Worm (Caenorhabditis elegans) whole organism, L3 larva: ENCODE measurements around the gene spop-1.

ENCODE experiments used
- R02D3.7 ChIP-seq: fragments of 150-350 bp; optimal IDR thresholded peaks from 2 replicates; lab custom pipeline; 2014; ENCODE audit warnings: missing biosample characterization, missing genetic modification characterization
- ZK546.5 ChIP-seq: sonication (generic microtip); optimal IDR thresholded peaks from 2 replicates; lab custom pipeline; 2017; ENCODE audit warnings: missing biosample characterization, missing genetic modification characterization
- aly-2 ChIP-seq: fragments of 150-350 bp; optimal IDR thresholded peaks from 2 replicates; lab custom pipeline; 2014; ENCODE audit warnings: missing biosample characterization, missing genetic modification characterization
- ama-1 ChIP-seq: fragments of 150-350 bp; optimal IDR thresholded peaks from 2 replicates; lab custom pipeline; 2018
- ceh-16 ChIP-seq: sonication (generic microtip); optimal IDR thresholded peaks from 2 replicates; lab custom pipeline; 2017; ENCODE audit warnings: missing biosample characterization, missing genetic modification characterization
- ceh-28 ChIP-seq: fragments of 150-350 bp; optimal IDR thresholded peaks from 2 replicates; lab custom pipeline; 2014; ENCODE audit warnings: missing biosample characterization, missing genetic modification reagents, missing genetic modification characterization
- ceh-82 ChIP-seq: fragments of 150-350 bp; optimal IDR thresholded peaks from 2 replicates; lab custom pipeline; 2014; ENCODE audit warnings: missing biosample characterization, missing genetic modification characterization
- daf-12 ChIP-seq: fragments of 150-350 bp; optimal IDR thresholded peaks from 2 replicates; lab custom pipeline; 2014; ENCODE audit warnings: missing biosample characterization, missing genetic modification reagents, missing genetic modification characterization
- egl-27 ChIP-seq: sonication (generic microtip); optimal IDR thresholded peaks from 4 replicates; lab custom pipeline; 2017; ENCODE audit warnings: missing biosample characterization, missing genetic modification reagents, missing genetic modification characterization
- egl-5 ChIP-seq: fragments of 150-350 bp; optimal IDR thresholded peaks from 2 replicates; lab custom pipeline; 2017; ENCODE audit warnings: missing biosample characterization, missing genetic modification reagents, missing genetic modification characterization, inconsistent platforms
- elt-1 ChIP-seq: fragments of 150-350 bp; optimal IDR thresholded peaks from 2 replicates; lab custom pipeline; 2014; ENCODE audit warnings: missing biosample characterization, missing genetic modification characterization
- elt-3 ChIP-seq, 3 experiments: fragments of 150-350 bp in 1 of 3; sonication (generic microtip) in 2 of 3; optimal IDR thresholded peaks; 2 replicates in 2 of 3; 4 replicates in 1 of 3; lab custom pipeline; 2014 to 2017; ENCODE audit warnings: missing biosample characterization in 3 of 3, missing genetic modification characterization in 3 of 3
- eor-1 ChIP-seq, 2 experiments: fragments of 150-350 bp; optimal IDR thresholded peaks; 2 replicates each; lab custom pipeline; 2014 to 2018; ENCODE audit warnings: missing biosample characterization in 2 of 2, missing genetic modification characterization in 2 of 2
- fkh-10 ChIP-seq: sonication (generic microtip); optimal IDR thresholded peaks from 2 replicates; lab custom pipeline; 2017; ENCODE audit warnings: missing biosample characterization, missing genetic modification reagents, missing genetic modification characterization
- fkh-2 ChIP-seq: fragments of 150-350 bp; optimal IDR thresholded peaks from 2 replicates; lab custom pipeline; 2014; ENCODE audit warnings: missing biosample characterization, missing genetic modification reagents, missing genetic modification characterization
- fos-1 ChIP-seq: fragments of 150-350 bp; optimal IDR thresholded peaks from 2 replicates; lab custom pipeline; 2014; ENCODE audit warnings: missing biosample characterization, missing genetic modification characterization
- hmg-11 ChIP-seq: sonication (generic microtip); optimal IDR thresholded peaks from 2 replicates; lab custom pipeline; 2016; ENCODE audit warnings: missing genetic modification characterization, missing compliant biosample characterization
- jun-1 ChIP-seq: fragments of 150-350 bp; optimal IDR thresholded peaks from 2 replicates; lab custom pipeline; 2014; ENCODE audit warnings: missing biosample characterization, missing genetic modification reagents, missing genetic modification characterization
- lin-15B ChIP-seq: fragments of 150-350 bp; optimal IDR thresholded peaks from 2 replicates; lab custom pipeline; 2014; ENCODE audit warnings: missing biosample characterization, missing genetic modification characterization
- lin-39 ChIP-seq: fragments of 150-350 bp; optimal IDR thresholded peaks from 2 replicates; lab custom pipeline; 2018; ENCODE audit warnings: missing biosample characterization, missing genetic modification reagents, missing genetic modification characterization
- lsy-12 ChIP-seq: sonication (generic microtip); optimal IDR thresholded peaks from 2 replicates; lab custom pipeline; 2016; ENCODE audit warnings: mild to moderate bottlenecking, missing genetic modification characterization, missing compliant biosample characterization
- mdl-1 ChIP-seq: fragments of 150-350 bp; optimal IDR thresholded peaks from 2 replicates; lab custom pipeline; 2014; ENCODE audit warnings: missing biosample characterization, missing genetic modification characterization
- mml-1 ChIP-seq: fragments of 150-350 bp; sonication (generic microtip); optimal IDR thresholded peaks from 3 replicates; lab custom pipeline; 2014; ENCODE audit warnings: missing biosample characterization, missing genetic modification characterization
- nfya-1 ChIP-seq: sonication (generic microtip); optimal IDR thresholded peaks from 2 replicates; lab custom pipeline; 2017; ENCODE audit warnings: missing genetic modification characterization, mild to moderate bottlenecking, missing compliant biosample characterization, antibody characterized with exemption, moderate library complexity; ENCODE audit not compliant: insufficient read depth
- nhr-12 ChIP-seq: fragments of 150-350 bp; optimal IDR thresholded peaks from 2 replicates; lab custom pipeline; 2014; ENCODE audit warnings: missing biosample characterization, missing genetic modification characterization
- nhr-23 ChIP-seq: fragments of 150-350 bp; optimal IDR thresholded peaks from 2 replicates; lab custom pipeline; 2014; ENCODE audit warnings: missing biosample characterization, missing genetic modification reagents, missing genetic modification characterization
- nhr-237 ChIP-seq: fragments of 150-350 bp; optimal IDR thresholded peaks from 2 replicates; lab custom pipeline; 2014; ENCODE audit warnings: missing biosample characterization, missing genetic modification characterization
- nhr-43 ChIP-seq: sonication (generic microtip); optimal IDR thresholded peaks from 2 replicates; lab custom pipeline; 2016; ENCODE audit warnings: mild to moderate bottlenecking, missing genetic modification characterization, missing compliant biosample characterization; ENCODE audit not compliant: poor library complexity, severe bottlenecking
- nhr-67 ChIP-seq: fragments of 150-350 bp; optimal IDR thresholded peaks from 2 replicates; lab custom pipeline; 2014; ENCODE audit warnings: missing biosample characterization, missing genetic modification characterization
- nhr-76 ChIP-seq: fragments of 150-350 bp; sonication (generic microtip); optimal IDR thresholded peaks from 5 replicates; lab custom pipeline; 2014; ENCODE audit warnings: missing biosample characterization, missing genetic modification characterization
- nhr-77 ChIP-seq: fragments of 150-350 bp; optimal IDR thresholded peaks from 2 replicates; lab custom pipeline; 2014; ENCODE audit warnings: missing biosample characterization, missing genetic modification characterization
- pha-4 ChIP-seq: fragments of 150-350 bp; optimal IDR thresholded peaks from 2 replicates; lab custom pipeline; 2014; ENCODE audit warnings: missing biosample characterization, missing genetic modification reagents, missing genetic modification characterization
- pqm-1 ChIP-seq: fragments of 150-350 bp; optimal IDR thresholded peaks from 2 replicates; lab custom pipeline; 2017; ENCODE audit warnings: missing biosample characterization, missing genetic modification characterization, inconsistent platforms
- sea-2 ChIP-seq: fragments of 150-350 bp; sonication (generic microtip); optimal IDR thresholded peaks from 4 replicates; lab custom pipeline; 2014; ENCODE audit warnings: missing biosample characterization, missing genetic modification reagents, missing genetic modification characterization
- skn-1 ChIP-seq: fragments of 150-350 bp; optimal IDR thresholded peaks from 2 replicates; lab custom pipeline; 2014; ENCODE audit warnings: missing biosample characterization, missing genetic modification characterization
- snpc-4 ChIP-seq: fragments of 150-350 bp; optimal IDR thresholded peaks from 2 replicates; lab custom pipeline; 2014; ENCODE audit warnings: missing biosample characterization, missing genetic modification characterization
- tbx-2 ChIP-seq: sonication (generic microtip); optimal IDR thresholded peaks from 2 replicates; lab custom pipeline; 2016; ENCODE audit warnings: mild to moderate bottlenecking, missing genetic modification characterization, missing compliant biosample characterization
- unc-39 ChIP-seq: sonication (generic microtip); optimal IDR thresholded peaks from 4 replicates; lab custom pipeline; 2017; ENCODE audit warnings: missing biosample characterization, missing genetic modification characterization
- unc-62 ChIP-seq: fragments of 150-350 bp; sonication (generic microtip); optimal IDR thresholded peaks from 4 replicates; lab custom pipeline; 2014; ENCODE audit warnings: missing biosample characterization, missing genetic modification reagents, missing genetic modification characterization
- zag-1 ChIP-seq: fragments of 150-350 bp; optimal IDR thresholded peaks from 2 replicates; lab custom pipeline; 2014; ENCODE audit warnings: missing biosample characterization, missing genetic modification characterization
- ztf-11 ChIP-seq: fragments of 150-350 bp; optimal IDR thresholded peaks from 2 replicates; lab custom pipeline; 2014; ENCODE audit warnings: missing biosample characterization, missing genetic modification characterization
- ztf-4 ChIP-seq: fragments of 150-350 bp; optimal IDR thresholded peaks from 2 replicates; lab custom pipeline; 2014; ENCODE audit warnings: missing biosample characterization, missing genetic modification characterization

spop-1 gene

DNA sequence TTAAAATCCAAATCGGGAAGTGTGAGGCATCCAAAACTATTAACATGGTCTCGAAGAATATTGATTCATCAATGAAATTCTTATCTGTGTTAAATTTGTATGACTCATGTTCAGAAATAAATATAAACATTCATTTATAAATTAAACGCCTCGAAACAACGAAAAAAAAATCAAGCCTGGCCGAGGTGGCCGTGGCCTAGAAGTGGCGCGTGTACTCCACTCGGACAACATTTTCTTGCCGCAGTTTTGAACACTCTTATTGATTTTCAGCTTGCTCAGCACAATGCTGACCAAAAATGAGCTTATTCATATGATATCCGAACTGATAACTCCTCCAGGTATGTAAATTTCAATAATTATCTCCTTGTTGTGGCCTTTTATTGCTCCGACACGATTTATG is 33.7 kb downstream of the spop-1 start, which contains the start of gene ekl-6:
Gene ekl-6, plus strand, starts transcription at position 265 of the 400 bp plus-strand sequence.
- TF ChIP-seq nhr-43 (peak; percentile 79), hmg-11 (tag; lab: Kevin White, UChicago) (peak; percentile 65), unc-39 (tag; lab: Kevin White, UChicago) (no peak), lin-15B (tag; lab: Kevin White, UChicago) (peak; percentile 48), nhr-76 (tag; lab: Kevin White, UChicago) (no peak), lsy-12 (tag; lab: Kevin White, UChicago) (peak; percentile 22), nhr-237 (tag; lab: Kevin White, UChicago) (no peak), elt-3 (tag; optimal IDR thresholded peaks at IDR 0.05; lab: Kevin White, UChicago) (no peak), snpc-4 (peak; percentile 12)

DNA sequence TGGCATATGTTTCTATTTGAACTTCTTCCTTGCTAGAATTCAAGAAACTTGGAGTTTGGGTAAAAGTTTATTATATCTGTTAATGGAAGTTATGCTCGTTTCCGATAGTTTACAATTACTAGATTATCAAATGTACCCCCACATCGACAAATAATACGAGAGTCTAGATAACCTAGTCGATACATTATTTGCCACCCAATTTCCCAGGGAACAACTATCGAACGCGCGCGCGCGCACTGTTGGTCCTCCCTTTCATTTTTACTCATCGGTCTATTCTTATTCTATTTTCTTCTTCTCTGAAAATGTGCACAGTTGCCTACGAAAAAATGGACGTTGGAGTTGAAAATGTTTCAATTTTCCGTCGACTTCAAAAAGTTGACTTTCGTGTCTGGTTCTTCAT is 37.3 kb downstream of the spop-1 start, which contains the start of gene T16G12.13:
Gene T16G12.13, plus strand, starts transcription at position 293 of the 400 bp plus-strand sequence.
- TF ChIP-seq nhr-77 (tag; lab: Kevin White, UChicago): no peak
- TF ChIP-seq nhr-12 (tag; lab: Kevin White, UChicago): no peak
- TF ChIP-seq tbx-2 (tag; lab: Kevin White, UChicago): no peak
- no peak for TF ChIP-seq nfya-1 (tag; lab: Kevin White, UChicago)
- TF ChIP-seq unc-39 (tag; lab: Kevin White, UChicago): no peak
- TF ChIP-seq pqm-1: no peak
- no peak for TF ChIP-seq unc-62 (GFP tag; lab: Kevin White, UChicago)
- TF ChIP-seq fos-1 (tag; lab: Kevin White, UChicago): no peak
- TF ChIP-seq jun-1 (tag; lab: Kevin White, UChicago): no peak
- no peak for TF ChIP-seq nhr-76 (tag; lab: Kevin White, UChicago)
- no peak for TF ChIP-seq ceh-16
- no peak for TF ChIP-seq mdl-1 (tag; lab: Kevin White, UChicago)
- no peak for TF ChIP-seq elt-1 (tag; lab: Kevin White, UChicago)
- no peak for TF ChIP-seq nhr-237 (tag; lab: Kevin White, UChicago)
- TF ChIP-seq elt-3 (tag; optimal IDR thresholded peaks at IDR 0.05; lab: Kevin White, UChicago): no peak
- TF ChIP-seq fkh-2 (tag; lab: Kevin White, UChicago): no peak

DNA sequence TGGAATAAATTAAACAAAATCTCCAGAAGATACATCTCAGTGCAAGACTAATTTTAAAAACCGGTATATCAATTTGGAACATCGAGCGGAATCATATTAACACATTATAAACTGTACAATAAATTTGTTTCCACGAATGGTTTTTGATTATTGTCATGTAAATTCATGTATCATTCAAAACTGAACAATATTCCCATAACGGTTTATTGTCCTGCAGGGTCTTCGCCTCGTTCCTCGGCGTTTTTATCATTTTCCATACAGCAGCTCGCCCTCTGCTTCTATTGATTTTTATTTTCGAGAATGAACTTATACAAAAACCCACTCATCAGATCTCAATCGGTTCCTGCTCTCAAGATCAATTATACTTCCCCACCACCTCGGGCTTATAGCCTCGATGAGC is 38.9 kb downstream of the spop-1 start, which contains the start of gene T16G12.8:
Gene T16G12.8, plus strand, starts transcription at position 301 of the 400 bp plus-strand sequence.
- TF ChIP-seq pha-4 (tag; lab: Kevin White, UChicago): no peak
- TF ChIP-seq ZK546.5 (tag; lab: Kevin White, UChicago): no peak
- TF ChIP-seq zag-1: no peak
- TF ChIP-seq ztf-4 (tag; lab: Kevin White, UChicago): no peak
- no peak for TF ChIP-seq fkh-2 (tag; lab: Kevin White, UChicago)
- no peak for TF ChIP-seq elt-3 (tag; optimal IDR thresholded peaks at IDR 0.05; lab: Kevin White, UChicago)
- no peak for TF ChIP-seq sea-2 (GFP tag; lab: Kevin White, UChicago)
- no peak for TF ChIP-seq tbx-2 (tag; lab: Kevin White, UChicago)
- no peak for TF ChIP-seq pqm-1
- TF ChIP-seq mml-1 (tag; lab: Kevin White, UChicago): no peak
- no peak for TF ChIP-seq fkh-10 (GFP tag; lab: Kevin White, UChicago)

- no peak for TF ChIP-seq sea-2 (GFP tag; lab: Kevin White, UChicago)
- no peak for TF ChIP-seq mdl-1 (tag; lab: Kevin White, UChicago)
- TF ChIP-seq R02D3.7 (tag; lab: Kevin White, UChicago): no peak
- TF ChIP-seq ztf-4 (tag; lab: Kevin White, UChicago): no peak
- no peak for TF ChIP-seq skn-1 (tag; lab: Kevin White, UChicago)
- TF ChIP-seq nhr-23 (tag; lab: Kevin White, UChicago): no peak
- TF ChIP-seq lin-39 (tag; lab: Kevin White, UChicago): no peak
- no peak for TF ChIP-seq nhr-12 (tag; lab: Kevin White, UChicago)
- no peak for TF ChIP-seq tbx-2 (tag; lab: Kevin White, UChicago)
- TF ChIP-seq pqm-1: no peak
- no peak for TF ChIP-seq elt-1 (tag; lab: Kevin White, UChicago)
Measured at ce11 chrIII:10057518-10057917, 40.4 kb downstream of the spop-1 start, which contains the start of gene T16G12.4. Gene T16G12.4 (plus strand): TSS chrIII:10057818.

DNA sequence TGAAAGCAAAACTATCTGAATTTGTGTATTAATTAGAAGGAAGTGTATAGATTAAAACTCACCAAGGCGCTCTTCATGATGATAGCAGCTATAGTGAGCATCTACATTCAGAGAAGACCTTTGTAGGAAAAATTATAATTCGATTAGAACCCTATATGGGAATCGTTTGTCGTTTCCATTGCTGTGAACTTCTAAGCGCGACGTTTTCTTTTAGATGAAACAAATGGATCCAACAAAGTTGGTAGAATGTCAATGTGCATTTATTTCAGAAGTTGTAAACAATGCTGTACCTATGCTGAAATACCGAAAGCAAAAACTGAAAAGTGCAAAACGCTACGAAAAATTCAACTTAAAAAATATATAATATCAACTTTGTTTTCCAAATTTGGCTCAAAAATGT is 41.8 kb downstream of the spop-1 start, which contains the start of gene T16G12.10:
Gene T16G12.10, minus strand, starts transcription at position 101 of the 400 bp plus-strand sequence.
- TF ChIP-seq fkh-2 (tag; lab: Kevin White, UChicago): no peak
- no peak for TF ChIP-seq ceh-28 (tag; lab: Kevin White, UChicago)
- TF ChIP-seq egl-5: no peak
- no peak for TF ChIP-seq nhr-77 (tag; lab: Kevin White, UChicago)
- TF ChIP-seq nhr-23 (tag; lab: Kevin White, UChicago): no peak
- TF ChIP-seq nhr-67 (tag; lab: Kevin White, UChicago): no peak
- TF ChIP-seq lin-15B (tag; lab: Kevin White, UChicago): no peak
- TF ChIP-seq ama-1 (lab: Kevin White, UChicago): no peak
- no peak for TF ChIP-seq egl-27 (tag; lab: Kevin White, UChicago)
- TF ChIP-seq daf-12 (tag; lab: Kevin White, UChicago): no peak
- no peak for TF ChIP-seq elt-1 (tag; lab: Kevin White, UChicago)
- TF ChIP-seq ztf-11: no peak
- TF ChIP-seq aly-2 (tag; lab: Kevin White, UChicago): no peak
- TF ChIP-seq ceh-82: no peak
- no peak for TF ChIP-seq ceh-16
- TF ChIP-seq jun-1 (tag; lab: Kevin White, UChicago): no peak
- TF ChIP-seq nhr-237 (tag; lab: Kevin White, UChicago): no peak
- TF ChIP-seq nhr-76 (tag; lab: Kevin White, UChicago): no peak
- TF ChIP-seq lin-39 (tag; lab: Kevin White, UChicago): no peak
- TF ChIP-seq eor-1 (tag; optimal IDR thresholded peaks at IDR 0.05; lab: Kevin White, UChicago): no peak
